Worm (Caenorhabditis elegans): ENCODE results near the gene vwa-8.

The vwa-8 gene

DNA sequence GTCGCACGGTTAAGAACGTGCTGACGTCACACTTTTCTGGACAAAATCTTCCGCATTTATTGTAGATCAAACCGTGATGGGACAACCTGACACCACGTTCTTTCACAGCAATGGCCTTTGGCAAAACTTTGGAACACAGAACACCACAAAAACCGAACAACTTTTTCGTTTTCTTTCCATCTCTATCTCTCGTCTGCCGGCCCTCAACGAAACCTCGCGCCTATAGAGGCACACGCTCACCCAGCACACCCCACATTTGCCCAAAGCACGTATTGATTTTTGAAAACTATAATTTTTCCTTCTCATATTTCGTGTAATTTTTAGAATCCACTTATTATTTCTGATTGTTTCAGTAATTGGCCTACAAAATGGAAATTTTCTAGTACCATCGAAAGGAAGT, 50.6 kb downstream of the vwa-8 start:
- TF ChIP-seq him-1 (tag; optimal IDR thresholded peaks at IDR 0.05) (no peak), ztf-6 (GFP tag; IDR thresholded peaks at IDR 0.05) (no peak), B0019.2 (GFP tag; conservative IDR thresholded peaks at IDR 0.05) (no peak), egl-44 (GFP tag; IDR thresholded peaks at IDR 0.05) (no peak), madf-6 (GFP tag; IDR thresholded peaks at IDR 0.05) (no peak), lin-26 (GFP tag; IDR thresholded peaks at IDR 0.05) (no peak), Y67H2A.10 (GFP tag; conservative IDR thresholded peaks at IDR 0.05) (no peak), aptf-2 (GFP tag; conservative IDR thresholded peaks at IDR 0.05) (no peak), hlh-12 (tag; optimal IDR thresholded peaks at IDR 0.05) (no peak), bed-2 (GFP tag; IDR thresholded peaks at IDR 0.05) (no peak), attf-6 (GFP tag; IDR thresholded peaks at IDR 0.05) (no peak)

- TF ChIP-seq lin-35 (GFP tag; optimal IDR thresholded peaks at IDR 0.05) (peak in 1 of 3 experiments; percentile 72), nhr-27 (tag; optimal IDR thresholded peaks at IDR 0.05) (peak; percentile 85), ztf-6 (GFP tag; IDR thresholded peaks at IDR 0.05) (peak; percentile 9; the same call in 1 of the 2 replicates), F23B12.7 (tag; optimal IDR thresholded peaks at IDR 0.05; ENCODE audit: insufficient read depth) (peak; percentile 75), gei-17 (GFP tag; optimal IDR thresholded peaks at IDR 0.05) (peak; percentile 84), snpc-1.1 (tag; optimal IDR thresholded peaks at IDR 0.05; ENCODE audit: insufficient read depth) (peak; percentile 38), ZK185.1 (tag; optimal IDR thresholded peaks at IDR 0.05; ENCODE audit: poor library complexity, severe bottlenecking) (peak; percentile 94), madf-8 (GFP tag; conservative IDR thresholded peaks at IDR 0.05) (peak; percentile 23; the same call in 1 of the 2 replicates), tbx-9 (tag; optimal IDR thresholded peaks at IDR 0.05; ENCODE audit: borderline replicate concordance) (peak; percentile 60), B0019.2 (GFP tag; conservative IDR thresholded peaks at IDR 0.05) (peak; percentile 51; the same call in 1 of the 2 replicates), attf-3 (GFP tag; conservative IDR thresholded peaks at IDR 0.05) (peak; percentile 53; the same call in 1 of the 2 replicates), let-526 (GFP tag; IDR thresholded peaks at IDR 0.05) (peak; percentile 68), rec-8 (tag; optimal IDR thresholded peaks at IDR 0.05) (peak; percentile 80 to 81), mxl-1 (tag; optimal IDR thresholded peaks at IDR 0.05) (peak; percentile 83), cebp-2 (GFP tag; IDR thresholded peaks at IDR 0.05) (peak; percentile 92; the same call in 1 of the 2 replicates), attf-6 (GFP tag; IDR thresholded peaks at IDR 0.05) (peak; percentile 81), lsy-27 (tag; optimal IDR thresholded peaks at IDR 0.05; ENCODE audit: borderline replicate concordance, insufficient read depth) (peak; percentile 86), bed-1 (GFP tag; IDR thresholded peaks at IDR 0.05) (peak; percentile 82; the same call in 1 of the 2 replicates), lin-26 (GFP tag; IDR thresholded peaks at IDR 0.05) (peak; percentile 96), sea-2 (GFP tag; IDR thresholded peaks at IDR 0.05) (peak; percentile 80; the same call in 1 of the 2 replicates), Y79H2A.3 (GFP tag; conservative IDR thresholded peaks at IDR 0.05) (peak; percentile 79), nhr-120 (GFP tag; IDR thresholded peaks at IDR 0.05) (0 out of 2 replicates have a peak, but pooled peaks have one; percentile 74), repo-1 (tag; optimal IDR thresholded peaks at IDR 0.05) (peak; percentile 93), die-1 (tag; optimal IDR thresholded peaks at IDR 0.05) (peak; percentile 85), B0035.1 (tag; optimal IDR thresholded peaks at IDR 0.05) (peak; percentile 88), ets-4 (GFP tag; optimal IDR thresholded peaks at IDR 0.05) (peak; percentile 68), pbrm-1 (GFP tag; IDR thresholded peaks at IDR 0.05) (peak; percentile 94), nhr-179 (tag; optimal IDR thresholded peaks at IDR 0.05) (peak; percentile 36), nhr-80 (tag; optimal IDR thresholded peaks at IDR 0.05) (peak; percentile 37), athp-1 (tag; optimal IDR thresholded peaks at IDR 0.05) (peak; percentile 75), ztf-28 (GFP tag; IDR thresholded peaks at IDR 0.05) (peak; percentile 86), hrde-1 (tag; optimal IDR thresholded peaks at IDR 0.05; ENCODE audit: borderline replicate concordance) (peak; percentile 82), T26A5.8 (tag; optimal IDR thresholded peaks at IDR 0.05) (peak; percentile 91), F57C9.4 (tag; optimal IDR thresholded peaks at IDR 0.05) (peak; percentile 63), unc-130 (GFP tag; optimal IDR thresholded peaks at IDR 0.05) (peak; percentile 55), F52B5.7 (tag; optimal IDR thresholded peaks at IDR 0.05) (peak; percentile 95), rcor-1 (GFP tag; IDR thresholded peaks at IDR 0.05) (peak; percentile 92), C17E4.6 (GFP tag; IDR thresholded peaks at IDR 0.05) (peak; percentile 55; the same call in 1 of the 2 replicates)
Measured at ce11 chrX:13046324-13046723, 55.1 kb downstream of the vwa-8 start.
